Worm (Caenorhabditis elegans): ENCODE results near the gene K08A2.2.

Gene K08A2.2

ce11 chrII:3036344-3036743 lies 44.9 kb downstream of the K08A2.2 start:
- TF ChIP-seq zag-1 (tag; optimal IDR thresholded peaks at IDR 0.05) (no peak), elt-1 (tag; optimal IDR thresholded peaks at IDR 0.05) (no peak), crh-2 (tag; optimal IDR thresholded peaks at IDR 0.05) (no peak)

- TF ChIP-seq unc-39 (tag; optimal IDR thresholded peaks at IDR 0.05) (no peak), lin-13 (GFP tag; optimal IDR thresholded peaks at IDR 0.05) (no peak), nhr-237 (tag; optimal IDR thresholded peaks at IDR 0.05) (no peak), ceh-16 (tag; optimal IDR thresholded peaks at IDR 0.05) (no peak), lin-11 (tag; optimal IDR thresholded peaks at IDR 0.05) (no peak), mdl-1 (tag; optimal IDR thresholded peaks at IDR 0.05) (no peak), nhr-10 (tag; optimal IDR thresholded peaks at IDR 0.05) (no peak), ztf-4 (tag; optimal IDR thresholded peaks at IDR 0.05) (no peak), sma-9 (GFP tag; optimal IDR thresholded peaks at IDR 0.05) (no peak), sma-9 (tag; optimal IDR thresholded peaks at IDR 0.05) (no peak), elt-3 (tag; optimal IDR thresholded peaks at IDR 0.05) (no peak), nhr-77 (tag; optimal IDR thresholded peaks at IDR 0.05) (no peak), dmd-4 (tag; optimal IDR thresholded peaks at IDR 0.05) (no peak), nhr-6 (tag; optimal IDR thresholded peaks at IDR 0.05) (no peak)
These were observed 47.1 kb downstream of the K08A2.2 start, which contains the start of the genes B0454.26 and B0454.5 for ce11 chrII:3038453-3038909. B0454.26 (minus strand) TSS chrII:3038553. B0454.5 (plus strand) TSS chrII:3038859.

ce11 chrII:3043358-3043757 lies 52.0 kb downstream of the K08A2.2 start, which contains the start of gene B0454.8:
B0454.8 (minus strand) TSS chrII:3043458.
- TF ChIP-seq nhr-129 (tag; optimal IDR thresholded peaks at IDR 0.05) (no peak), egl-27 (tag; optimal IDR thresholded peaks at IDR 0.05) (no peak), elt-3 (tag; optimal IDR thresholded peaks at IDR 0.05) (no peak), C34F6.9 (tag; optimal IDR thresholded peaks at IDR 0.05) (no peak), fos-1 (tag; optimal IDR thresholded peaks at IDR 0.05) (no peak), unc-62 (GFP tag; optimal IDR thresholded peaks at IDR 0.05) (no peak), sma-3 (GFP tag; optimal IDR thresholded peaks at IDR 0.05) (no peak), lsy-2 (tag; optimal IDR thresholded peaks at IDR 0.05) (no peak), sma-9 (GFP tag; optimal IDR thresholded peaks at IDR 0.05) (no peak), sma-9 (tag; optimal IDR thresholded peaks at IDR 0.05) (no peak), aly-2 (tag; optimal IDR thresholded peaks at IDR 0.05) (no peak), blmp-1 (tag; optimal IDR thresholded peaks at IDR 0.05; ENCODE audit: insufficient read depth) (no peak), zag-1 (tag; optimal IDR thresholded peaks at IDR 0.05) (no peak), mdl-1 (tag; optimal IDR thresholded peaks at IDR 0.05) (no peak), elt-1 (tag; optimal IDR thresholded peaks at IDR 0.05) (no peak), ceh-82 (tag; optimal IDR thresholded peaks at IDR 0.05) (no peak)

Data from whole organism, L2 larva.